Worm (Caenorhabditis elegans): ENCODE results near the gene gpdh-2.
A peak's percentile ranks its signal among the peaks of the same experiment; 100 is the strongest.

The gpdh-2 gene

ce11 chrIII:9861470-9862342, 2.7 kb upstream of the gpdh-2 start:
- peak; percentile 79 for TF ChIP-seq rnt-1 (tag; optimal IDR thresholded peaks at IDR 0.05)
- peak; percentile 42 to 58 (median 53) for TF ChIP-seq ceh-82 (tag; optimal IDR thresholded peaks at IDR 0.05)
- TF ChIP-seq nhr-77 (tag; optimal IDR thresholded peaks at IDR 0.05) = peak; percentile 30
- no peak for TF ChIP-seq Y116A8C.19 (tag; optimal IDR thresholded peaks at IDR 0.05; ENCODE audit: borderline replicate concordance)
- peak; percentile 44 to 67 for TF ChIP-seq lin-35 (GFP tag; optimal IDR thresholded peaks at IDR 0.05)
- TF ChIP-seq mep-1 (tag; optimal IDR thresholded peaks at IDR 0.05) = peak; percentile 63
- TF ChIP-seq lin-13 (GFP tag; optimal IDR thresholded peaks at IDR 0.05) = peak; percentile 49
- no peak for TF ChIP-seq vab-15 (tag; optimal IDR thresholded peaks at IDR 0.05)
- peak in 1 of 6 experiments; percentile 18 for TF ChIP-seq elt-3 (tag; optimal IDR thresholded peaks at IDR 0.05)
- TF ChIP-seq unc-62 (GFP tag; optimal IDR thresholded peaks at IDR 0.05) = no peak
- TF ChIP-seq mab-9 (GFP tag; IDR thresholded peaks at IDR 0.05) = no peak
- TF ChIP-seq unc-30 (tag; optimal IDR thresholded peaks at IDR 0.05) = no peak
- TF ChIP-seq ama-1 (optimal IDR thresholded peaks at IDR 0.05) = no peak
- no peak for TF ChIP-seq nhr-12 (tag; optimal IDR thresholded peaks at IDR 0.05)
- TF ChIP-seq dpl-1 (GFP tag; optimal IDR thresholded peaks at IDR 0.05) = peak; percentile 23 to 47 (median 36)
- TF ChIP-seq tlp-1 (tag; optimal IDR thresholded peaks at IDR 0.05) = no peak
- peak in 1 of 2 experiments; percentile 61 for TF ChIP-seq ztf-11 (tag; optimal IDR thresholded peaks at IDR 0.05)
- TF ChIP-seq snpc-4 (tag; optimal IDR thresholded peaks at IDR 0.05) = no peak
- TF ChIP-seq nhr-71 (tag; optimal IDR thresholded peaks at IDR 0.05) = peak; percentile 74
- peak; percentile 49 for TF ChIP-seq aly-2 (tag; optimal IDR thresholded peaks at IDR 0.05)
- TF ChIP-seq snu-23 (GFP tag; optimal IDR thresholded peaks at IDR 0.05) = peak; percentile 59
- no peak for TF ChIP-seq isw-1 (GFP tag; IDR thresholded peaks at IDR 0.05)
- peak; percentile 37 for TF ChIP-seq unc-86 (tag; optimal IDR thresholded peaks at IDR 0.05)
- TF ChIP-seq C16A3.4 (tag; optimal IDR thresholded peaks at IDR 0.05) = peak; percentile 63
- TF ChIP-seq skn-1 (tag; optimal IDR thresholded peaks at IDR 0.05) = no peak
- TF ChIP-seq pag-3 (tag; optimal IDR thresholded peaks at IDR 0.05; ENCODE audit: borderline replicate concordance, insufficient read depth) = no peak
- peak; percentile 74 for TF ChIP-seq dsc-1 (tag; optimal IDR thresholded peaks at IDR 0.05)
- peak; percentile 63 for TF ChIP-seq nhr-90 (tag; optimal IDR thresholded peaks at IDR 0.05; ENCODE audit: poor library complexity)
- peak; percentile 47 to 53 for TF ChIP-seq efl-1 (optimal IDR thresholded peaks at IDR 0.05)
- peak; percentile 22 to 85 for TF ChIP-seq efl-1 (GFP tag; optimal IDR thresholded peaks at IDR 0.05 in 1 of 2)
- peak; percentile 49 for TF ChIP-seq fkh-8 (tag; optimal IDR thresholded peaks at IDR 0.05)
- no peak for TF ChIP-seq mef-2 (tag; optimal IDR thresholded peaks at IDR 0.05)
- TF ChIP-seq egl-13 (tag; optimal IDR thresholded peaks at IDR 0.05) = peak; percentile 46
- TF ChIP-seq sox-4 (tag; optimal IDR thresholded peaks at IDR 0.05) = peak; percentile 2
- no peak for TF ChIP-seq sptf-1 (tag; optimal IDR thresholded peaks at IDR 0.05)
- no peak for TF ChIP-seq ces-1 (GFP tag; optimal IDR thresholded peaks at IDR 0.05)
- TF ChIP-seq nhr-84 (tag; optimal IDR thresholded peaks at IDR 0.05) = no peak
- no peak for TF ChIP-seq egl-27 (tag; optimal IDR thresholded peaks at IDR 0.05)
- TF ChIP-seq nhr-237 (tag; optimal IDR thresholded peaks at IDR 0.05) = no peak
- TF ChIP-seq F16B12.6 (tag; optimal IDR thresholded peaks at IDR 0.05) = no peak
- peak; percentile 43 for TF ChIP-seq tbx-2 (tag; optimal IDR thresholded peaks at IDR 0.05)
- no peak for TF ChIP-seq ceh-88 (GFP tag; IDR thresholded peaks at IDR 0.05)
- no peak for TF ChIP-seq C04F5.9 (tag; optimal IDR thresholded peaks at IDR 0.05)
- TF ChIP-seq ets-5 (GFP tag; IDR thresholded peaks at IDR 0.05) = no peak
- TF ChIP-seq zip-4 (GFP tag; optimal IDR thresholded peaks at IDR 0.05) = no peak
- TF ChIP-seq nhr-76 (tag; optimal IDR thresholded peaks at IDR 0.05) = no peak
- TF ChIP-seq zag-1 (tag; optimal IDR thresholded peaks at IDR 0.05) = no peak
- peak; percentile 77 for TF ChIP-seq nhr-47 (tag; optimal IDR thresholded peaks at IDR 0.05)
- peak; percentile 53 for TF ChIP-seq nhr-20 (tag; optimal IDR thresholded peaks at IDR 0.05)
- TF ChIP-seq C34B4.2 (tag; optimal IDR thresholded peaks at IDR 0.05) = no peak
- peak; percentile 8 for TF ChIP-seq nhr-11 (tag; optimal IDR thresholded peaks at IDR 0.05)
- peak; percentile 43 for TF ChIP-seq nhr-19 (GFP tag; conservative IDR thresholded peaks at IDR 0.05)
